Fruit fly (Drosophila melanogaster): ENCODE measurements around the gene CG32110.

dm6 chr3L:12833354-12833753 lies 24.8 kb downstream of the CG32110 start:
- no peak for TF ChIP-seq CTCF (optimal IDR thresholded peaks at IDR 0.05)
- no peak for TF ChIP-seq CG8478 (optimal IDR thresholded peaks at IDR 0.05)

Measured in S2 (cell line).